Worm (Caenorhabditis elegans) whole organism, L2 larva: ENCODE results near the gene nspd-4.

Source experiments
- ama-1 ChIP-seq: fragments of 150-350 bp; optimal IDR thresholded peaks from 2 replicates; lab custom pipeline; 2018; ENCODE audit warnings: inconsistent platforms
- lsy-2 ChIP-seq, 2 experiments: fragments of 150-350 bp in 1 of 2; sonication (generic microtip) in 1 of 2; optimal IDR thresholded peaks; 2 replicates each; lab custom pipeline; 2014 to 2017; ENCODE audit warnings: missing biosample characterization in 2 of 2, missing genetic modification characterization in 2 of 2
- mdl-1 ChIP-seq, 2 experiments: fragments of 150-350 bp in 1 of 2; sonication (generic microtip) in 1 of 2; optimal IDR thresholded peaks; 2 replicates each; lab custom pipeline; 2017; ENCODE audit warnings: missing biosample characterization in 2 of 2, missing genetic modification characterization in 2 of 2
- nhr-10 ChIP-seq: sonication (generic microtip); optimal IDR thresholded peaks from 2 replicates; lab custom pipeline; 2017; ENCODE audit warnings: missing biosample characterization, missing genetic modification characterization
- nhr-237 ChIP-seq: fragments of 150-350 bp; optimal IDR thresholded peaks from 2 replicates; lab custom pipeline; 2014; ENCODE audit warnings: missing biosample characterization, missing genetic modification characterization
- nhr-77 ChIP-seq: fragments of 150-350 bp; optimal IDR thresholded peaks from 2 replicates; lab custom pipeline; 2014; ENCODE audit warnings: missing biosample characterization, missing genetic modification characterization
- peb-1 ChIP-seq: fragments of 150-350 bp; optimal IDR thresholded peaks from 2 replicates; lab custom pipeline; 2014; ENCODE audit warnings: missing biosample characterization, missing genetic modification characterization
- skn-1 ChIP-seq: sonication (generic microtip); optimal IDR thresholded peaks from 2 replicates; lab custom pipeline; 2017; ENCODE audit warnings: missing biosample characterization, missing genetic modification characterization
- unc-39 ChIP-seq: fragments of 150-350 bp; optimal IDR thresholded peaks from 2 replicates; lab custom pipeline; 2014; ENCODE audit warnings: missing biosample characterization, missing genetic modification characterization
- unc-62 ChIP-seq: fragments of 150-350 bp; optimal IDR thresholded peaks from 2 replicates; lab custom pipeline; 2014; ENCODE audit warnings: missing biosample characterization, missing genetic modification reagents, missing genetic modification characterization

- no peak for TF ChIP-seq mdl-1 (tag; optimal IDR thresholded peaks at IDR 0.05; lab: Kevin White, UChicago)
- no peak for TF ChIP-seq nhr-10 (tag; lab: Kevin White, UChicago)
- TF ChIP-seq unc-39 (tag; lab: Kevin White, UChicago), result no peak
- no peak for TF ChIP-seq lsy-2 (tag; optimal IDR thresholded peaks at IDR 0.05; lab: Kevin White, UChicago)
- TF ChIP-seq skn-1 (tag; lab: Kevin White, UChicago), result no peak
- no peak for TF ChIP-seq peb-1 (tag; lab: Kevin White, UChicago)
- TF ChIP-seq ama-1 (lab: Kevin White, UChicago), result no peak
- TF ChIP-seq nhr-237, result no peak
- TF ChIP-seq unc-62 (GFP tag; lab: Kevin White, UChicago), result no peak
- no peak for TF ChIP-seq nhr-77 (tag; lab: Kevin White, UChicago)
Observed at ce11 chrII:4818780-4819179, 23.6 kb upstream of the nspd-4 start.
